Worm (Caenorhabditis elegans) whole organism, L1 larva: Measurements from ENCODE around the gene pfas-1.

Experiments
- C04F5.9 ChIP-seq: sonication (generic microtip); optimal IDR thresholded peaks from 2 replicates; lab custom pipeline; 2016; ENCODE audit warnings: missing genetic modification characterization, missing compliant biosample characterization
- C16A3.4 ChIP-seq: fragments of 150-350 bp; optimal IDR thresholded peaks from 2 replicates; lab custom pipeline; 2014; ENCODE audit warnings: missing biosample characterization, missing genetic modification characterization
- C34B4.2 ChIP-seq: sonication (generic microtip); optimal IDR thresholded peaks from 2 replicates; lab custom pipeline; 2017; ENCODE audit warnings: mild to moderate bottlenecking, missing genetic modification characterization, missing compliant biosample characterization
- Y116A8C.19 ChIP-seq: sonication (generic microtip); optimal IDR thresholded peaks from 2 replicates; lab custom pipeline; 2016; ENCODE audit warnings: missing compliant biosample characterization, missing genetic modification characterization, borderline replicate concordance
- aha-1 ChIP-seq: fragments of 150-350 bp; optimal IDR thresholded peaks from 2 replicates; lab custom pipeline; 2014; ENCODE audit warnings: missing biosample characterization, missing genetic modification characterization
- alr-1 ChIP-seq: fragments of 200-800 bp; sonication (Bioruptor generic); optimal IDR thresholded peaks from 2 replicates; lab custom pipeline; 2018; ENCODE audit warnings: borderline replicate concordance, mild to moderate bottlenecking, missing genetic modification characterization, missing compliant biosample characterization
- aly-2 ChIP-seq: fragments of 150-350 bp; optimal IDR thresholded peaks from 2 replicates; lab custom pipeline; 2014; ENCODE audit warnings: missing biosample characterization, missing genetic modification characterization
- ama-1 ChIP-seq: fragments of 150-350 bp; optimal IDR thresholded peaks from 2 replicates; lab custom pipeline; 2014
- blmp-1 ChIP-seq: fragments of 150-350 bp; optimal IDR thresholded peaks from 2 replicates; lab custom pipeline; 2014; ENCODE audit warnings: missing biosample characterization, missing genetic modification characterization
- ceh-63 ChIP-seq: fragments of 200-800 bp; sonication (Bioruptor generic); optimal IDR thresholded peaks from 2 replicates; lab custom pipeline; 2018; ENCODE audit warnings: mild to moderate bottlenecking, missing genetic modification characterization, missing compliant biosample characterization
- ceh-82 ChIP-seq, 3 experiments: fragments of 150-350 bp in 1 of 3; sonication (generic microtip) in 2 of 3; optimal IDR thresholded peaks; 2 replicates each; lab custom pipeline; 2014 to 2017; ENCODE audit warnings: missing biosample characterization in 3 of 3, missing genetic modification characterization in 3 of 3
- ceh-88 ChIP-seq: fragments of 200-800 bp; sonication (Bioruptor generic); IDR thresholded peaks from 2 replicates; pipeline ENCODE4 v1.3.6; 2022; ENCODE audit warnings: missing genetic modification characterization, missing compliant biosample characterization
- ceh-90 ChIP-seq: sonication (generic microtip); optimal IDR thresholded peaks from 2 replicates; lab custom pipeline; 2016; ENCODE audit warnings: missing genetic modification characterization, missing compliant biosample characterization
- ces-1 ChIP-seq: fragments of 150-350 bp; optimal IDR thresholded peaks from 2 replicates; lab custom pipeline; 2014; ENCODE audit warnings: missing biosample characterization, missing genetic modification reagents, missing genetic modification characterization
- dpl-1 ChIP-seq, 3 experiments: fragments of 150-350 bp in 2 of 3; sonication (generic microtip) in 1 of 3; optimal IDR thresholded peaks; 2 replicates each; lab custom pipeline; 2014 to 2017; ENCODE audit warnings: missing biosample characterization in 3 of 3, missing genetic modification characterization in 3 of 3, missing genetic modification reagents in 3 of 3
- egl-13 ChIP-seq: sonication (generic microtip); optimal IDR thresholded peaks from 2 replicates; lab custom pipeline; 2016; ENCODE audit warnings: missing genotype, missing genetic modification reagents, missing genetic modification characterization, missing compliant biosample characterization
- elt-2 ChIP-seq: sonication (generic microtip); optimal IDR thresholded peaks from 2 replicates; lab custom pipeline; 2016; ENCODE audit warnings: missing genetic modification characterization, mild to moderate bottlenecking, inconsistent platforms, missing compliant biosample characterization, missing genetic modification reagents
- elt-3 ChIP-seq, 6 experiments: fragments of 150-350 bp in 1 of 6; sonication (generic microtip); optimal IDR thresholded peaks; 2 replicates each; lab custom pipeline; 2017 to 2018; ENCODE audit warnings: missing biosample characterization in 6 of 6, missing genetic modification characterization in 6 of 6, inconsistent platforms in 1 of 6
- ets-5 ChIP-seq: fragments of 200-800 bp; sonication (Bioruptor generic); IDR thresholded peaks from 2 replicates; pipeline ENCODE4 v1.3.6; 2022; ENCODE audit warnings: missing genetic modification characterization, missing compliant biosample characterization
- fkh-10 ChIP-seq: sonication (generic microtip); optimal IDR thresholded peaks from 2 replicates; lab custom pipeline; 2017; ENCODE audit warnings: missing biosample characterization, missing genetic modification reagents, missing genetic modification characterization
- fkh-4 ChIP-seq: sonication (generic microtip); optimal IDR thresholded peaks from 2 replicates; lab custom pipeline; 2016; ENCODE audit warnings: missing compliant biosample characterization, missing genetic modification characterization, borderline replicate concordance
- fkh-8 ChIP-seq: sonication (generic microtip); optimal IDR thresholded peaks from 2 replicates; lab custom pipeline; 2016; ENCODE audit warnings: mild to moderate bottlenecking, missing genetic modification characterization, missing compliant biosample characterization
- grh-1 ChIP-seq: fragments of 200-800 bp; sonication (Bioruptor generic); IDR thresholded peaks from 2 replicates; pipeline ENCODE4 v1.3.6; 2022; ENCODE audit warnings: missing genetic modification reagents, missing genetic modification characterization, missing compliant biosample characterization
- hlh-17 ChIP-seq: fragments of 200-800 bp; sonication (Bioruptor generic); optimal IDR thresholded peaks from 2 replicates; lab custom pipeline; 2018; ENCODE audit warnings: missing genetic modification characterization, mild to moderate bottlenecking, missing compliant biosample characterization, moderate library complexity, borderline replicate concordance
- hpl-2 ChIP-seq: fragments of 150-350 bp; optimal IDR thresholded peaks from 2 replicates; lab custom pipeline; 2014; ENCODE audit warnings: missing biosample characterization, missing genetic modification reagents, missing genetic modification characterization
- isw-1 ChIP-seq: fragments of 200-800 bp; sonication (Bioruptor generic); IDR thresholded peaks from 2 replicates; pipeline ENCODE4 v1.3.6; 2022; ENCODE audit warnings: missing genetic modification characterization, missing compliant biosample characterization
- lin-13 ChIP-seq: fragments of 150-350 bp; optimal IDR thresholded peaks from 2 replicates; lab custom pipeline; 2014; ENCODE audit warnings: missing biosample characterization, missing genetic modification reagents, missing genetic modification characterization
- lin-15B ChIP-seq: fragments of 150-350 bp; sonication (generic microtip); optimal IDR thresholded peaks from 3 replicates; lab custom pipeline; 2014; ENCODE audit warnings: missing biosample characterization, missing genetic modification characterization
- lin-35 ChIP-seq, 2 experiments: fragments of 150-350 bp; optimal IDR thresholded peaks; 2 replicates each; lab custom pipeline; 2014; ENCODE audit warnings: missing biosample characterization in 2 of 2, missing genetic modification characterization in 2 of 2, missing genetic modification reagents in 2 of 2
- lir-3 ChIP-seq: sonication (generic microtip); optimal IDR thresholded peaks from 2 replicates; lab custom pipeline; 2016; ENCODE audit warnings: mild to moderate bottlenecking, missing genetic modification characterization, moderate library complexity, missing compliant biosample characterization; ENCODE audit not compliant: poor library complexity
- lsy-2 ChIP-seq, 2 experiments: fragments of 150-350 bp; optimal IDR thresholded peaks; 2 replicates each; lab custom pipeline; 2014; ENCODE audit warnings: missing biosample characterization in 2 of 2, missing genetic modification characterization in 2 of 2
- mab-9 ChIP-seq: fragments of 200-800 bp; sonication (Bioruptor generic); IDR thresholded peaks from 2 replicates; pipeline ENCODE4 v1.3.6; 2022; ENCODE audit warnings: missing genetic modification reagents, missing genetic modification characterization, missing compliant biosample characterization
- mef-2 ChIP-seq: fragments of 150-350 bp; optimal IDR thresholded peaks from 2 replicates; lab custom pipeline; 2014; ENCODE audit warnings: missing biosample characterization, missing genetic modification characterization
- mep-1 ChIP-seq: fragments of 150-350 bp; optimal IDR thresholded peaks from 2 replicates; lab custom pipeline; 2014; ENCODE audit warnings: missing biosample characterization, missing genetic modification characterization
- nhr-11 ChIP-seq: fragments of 150-350 bp; optimal IDR thresholded peaks from 2 replicates; lab custom pipeline; 2014; ENCODE audit warnings: missing biosample characterization, missing genetic modification characterization
- nhr-12 ChIP-seq: sonication (generic microtip); optimal IDR thresholded peaks from 2 replicates; lab custom pipeline; 2017; ENCODE audit warnings: missing biosample characterization, missing genetic modification characterization
- nhr-20 ChIP-seq: sonication (generic microtip); optimal IDR thresholded peaks from 2 replicates; lab custom pipeline; 2016; ENCODE audit warnings: mild to moderate bottlenecking, missing genetic modification characterization, missing compliant biosample characterization
- nhr-237 ChIP-seq: fragments of 150-350 bp; optimal IDR thresholded peaks from 2 replicates; lab custom pipeline; 2014; ENCODE audit warnings: missing biosample characterization, missing genetic modification characterization
- nhr-76 ChIP-seq: sonication (generic microtip); optimal IDR thresholded peaks from 2 replicates; lab custom pipeline; 2017; ENCODE audit warnings: missing biosample characterization, missing genetic modification characterization
- nhr-77 ChIP-seq: fragments of 150-350 bp; optimal IDR thresholded peaks from 2 replicates; lab custom pipeline; 2014; ENCODE audit warnings: missing biosample characterization, missing genetic modification characterization
- nhr-84 ChIP-seq: sonication (generic microtip); optimal IDR thresholded peaks from 2 replicates; lab custom pipeline; 2017; ENCODE audit warnings: missing biosample characterization, missing genetic modification characterization
- pqm-1 ChIP-seq: sonication (generic microtip); optimal IDR thresholded peaks from 3 replicates; lab custom pipeline; 2017; ENCODE audit warnings: missing biosample characterization, missing genetic modification characterization
- snpc-4 ChIP-seq: fragments of 150-350 bp; optimal IDR thresholded peaks from 2 replicates; lab custom pipeline; 2014; ENCODE audit warnings: missing biosample characterization, missing genetic modification characterization
- snu-23 ChIP-seq: sonication (generic microtip); optimal IDR thresholded peaks from 2 replicates; lab custom pipeline; 2016; ENCODE audit warnings: missing genetic modification characterization, missing compliant biosample characterization
- sox-4 ChIP-seq: sonication (generic microtip); optimal IDR thresholded peaks from 2 replicates; lab custom pipeline; 2016; ENCODE audit warnings: missing genetic modification characterization, missing compliant biosample characterization
- sptf-1 ChIP-seq: fragments of 150-350 bp; optimal IDR thresholded peaks from 2 replicates; lab custom pipeline; 2014; ENCODE audit warnings: missing biosample characterization, missing genetic modification characterization
- sup-37 ChIP-seq: fragments of 200-800 bp; sonication (Bioruptor generic); optimal IDR thresholded peaks from 2 replicates; lab custom pipeline; 2018; ENCODE audit warnings: mild to moderate bottlenecking, missing genetic modification characterization, missing compliant biosample characterization
- swsn-7 ChIP-seq: sonication (generic microtip); optimal IDR thresholded peaks from 2 replicates; lab custom pipeline; 2016; ENCODE audit warnings: missing genetic modification characterization, missing compliant biosample characterization
- tbx-2 ChIP-seq: sonication (generic microtip); optimal IDR thresholded peaks from 2 replicates; lab custom pipeline; 2016; ENCODE audit warnings: missing genetic modification characterization, missing compliant biosample characterization
- tlp-1 ChIP-seq: fragments of 150-350 bp; optimal IDR thresholded peaks from 2 replicates; lab custom pipeline; 2014; ENCODE audit warnings: missing biosample characterization, missing genetic modification characterization
- unc-62 ChIP-seq: fragments of 150-350 bp; optimal IDR thresholded peaks from 2 replicates; lab custom pipeline; 2014; ENCODE audit warnings: missing biosample characterization, missing genetic modification reagents, missing genetic modification characterization
- unc-86 ChIP-seq: sonication (generic microtip); optimal IDR thresholded peaks from 2 replicates; lab custom pipeline; 2016; ENCODE audit warnings: missing genetic modification characterization, missing compliant biosample characterization
- unc-98 ChIP-seq: fragments of 200-800 bp; sonication (Bioruptor generic); IDR thresholded peaks from 2 replicates; pipeline ENCODE4 v1.3.6; 2022; ENCODE audit warnings: missing genetic modification characterization, missing compliant biosample characterization
- vab-15 ChIP-seq: sonication (generic microtip); optimal IDR thresholded peaks from 2 replicates; lab custom pipeline; 2017; ENCODE audit warnings: missing genotype, mild to moderate bottlenecking, missing genetic modification characterization, missing compliant biosample characterization

The pfas-1 gene

DNA sequence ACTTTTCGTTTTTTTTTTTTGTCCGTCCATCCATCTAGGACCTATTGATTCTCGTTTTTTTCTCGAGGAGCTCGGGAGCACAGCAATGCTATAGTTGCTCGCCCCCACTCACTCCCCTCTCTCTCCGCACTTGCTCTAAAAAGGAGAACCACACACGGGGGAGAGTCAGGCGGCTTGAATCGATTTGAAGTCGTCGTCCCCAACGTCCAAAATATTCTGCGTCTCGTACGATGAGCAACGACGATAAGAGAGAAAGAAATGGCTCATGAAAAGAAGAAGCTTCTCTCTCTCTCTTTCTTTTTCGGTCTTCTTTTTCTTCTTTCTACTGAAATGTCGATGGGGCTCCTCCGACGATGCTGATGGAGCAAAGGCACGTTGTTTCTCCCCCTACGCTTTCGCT, 13.3 kb upstream of the pfas-1 start:
- no peak for TF ChIP-seq nhr-12 (tag; lab: Kevin White, UChicago)
- peak; percentile 64 for TF ChIP-seq unc-86 (tag; lab: Kevin White, UChicago)
- no peak for TF ChIP-seq hpl-2
- no peak for TF ChIP-seq lir-3 (tag; lab: Kevin White, UChicago)
- TF ChIP-seq unc-98 (GFP tag; lab: Robert Waterston, UW), result no peak
- no peak for TF ChIP-seq nhr-84 (tag; lab: Kevin White, UChicago)
- no peak for TF ChIP-seq mef-2 (tag; lab: Kevin White, UChicago)
- peak; percentile 62 for TF ChIP-seq tbx-2 (tag; lab: Kevin White, UChicago)
- TF ChIP-seq vab-15 (tag; lab: Kevin White, UChicago), result no peak
- no peak for TF ChIP-seq nhr-11 (tag; lab: Kevin White, UChicago)
- no peak for TF ChIP-seq sptf-1 (tag; lab: Kevin White, UChicago)
- TF ChIP-seq lin-15B (tag; lab: Kevin White, UChicago), result no peak
- TF ChIP-seq snpc-4 (tag; lab: Kevin White, UChicago), result no peak
- TF ChIP-seq sup-37 (GFP tag; lab: Kevin White, UChicago), result no peak
- no peak for TF ChIP-seq nhr-237
- peak in 1 of 2 experiments; percentile 53 for TF ChIP-seq lin-35 (GFP tag; optimal IDR thresholded peaks at IDR 0.05; lab: Kevin White, UChicago)
- TF ChIP-seq ceh-82 (tag; optimal IDR thresholded peaks at IDR 0.05; lab: Kevin White, UChicago), result peak; percentile 51 to 67 (median 53)
- no peak for TF ChIP-seq egl-13 (tag; lab: Kevin White, UChicago)
- TF ChIP-seq ama-1 (lab: Kevin White, UChicago), result no peak
- TF ChIP-seq grh-1 (GFP tag; lab: Robert Waterston, UW), result no peak
- TF ChIP-seq ces-1 (GFP tag; lab: Kevin White, UChicago), result no peak
- TF ChIP-seq isw-1, result peak; percentile 36
- TF ChIP-seq unc-62 (GFP tag; lab: Kevin White, UChicago), result no peak
- no peak for TF ChIP-seq pqm-1 (tag; lab: Kevin White, UChicago)
- no peak for TF ChIP-seq elt-3 (tag; optimal IDR thresholded peaks at IDR 0.05; lab: Kevin White, UChicago)
- TF ChIP-seq aly-2 (tag; lab: Kevin White, UChicago), result no peak
- no peak for TF ChIP-seq C04F5.9 (tag; lab: Kevin White, UChicago)
- no peak for TF ChIP-seq alr-1 (tag; lab: Kevin White, UChicago)
- TF ChIP-seq nhr-76, result no peak
- TF ChIP-seq C16A3.4 (tag; lab: Kevin White, UChicago), result no peak
- TF ChIP-seq tlp-1, result no peak
- TF ChIP-seq nhr-77 (tag; lab: Kevin White, UChicago), result no peak
- peak in 1 of 3 experiments; percentile 8 for TF ChIP-seq dpl-1 (GFP tag; optimal IDR thresholded peaks at IDR 0.05; lab: Kevin White, UChicago)
- TF ChIP-seq sox-4 (tag; lab: Kevin White, UChicago), result peak; percentile 12
- TF ChIP-seq ceh-88 (GFP tag; lab: Robert Waterston, UW), result no peak
- no peak for TF ChIP-seq ceh-90 (tag; lab: Kevin White, UChicago)
- no peak for TF ChIP-seq ets-5 (GFP tag; lab: Robert Waterston, UW)
- TF ChIP-seq elt-2, result no peak
- TF ChIP-seq swsn-7 (tag; lab: Kevin White, UChicago), result peak; percentile 53
- no peak for TF ChIP-seq C34B4.2 (tag; lab: Kevin White, UChicago)
- TF ChIP-seq fkh-8, result peak; percentile 76
- TF ChIP-seq mab-9 (GFP tag; lab: Robert Waterston, UW), result 0 out of 2 replicates have a peak, but pooled peaks have one; percentile 8
- no peak for TF ChIP-seq aha-1 (tag; lab: Kevin White, UChicago)
- no peak for TF ChIP-seq lin-13
- peak; percentile 25 for TF ChIP-seq ceh-63 (GFP tag; lab: Kevin White, UChicago)
- TF ChIP-seq hlh-17, result no peak
- TF ChIP-seq lsy-2 (tag; optimal IDR thresholded peaks at IDR 0.05; lab: Kevin White, UChicago), result peak in 1 of 2 experiments; percentile 65
- no peak for TF ChIP-seq nhr-20 (tag; lab: Kevin White, UChicago)
- peak; percentile 58 for TF ChIP-seq snu-23 (GFP tag; lab: Kevin White, UChicago)
- TF ChIP-seq Y116A8C.19 (tag; lab: Kevin White, UChicago), result no peak
- TF ChIP-seq fkh-10 (GFP tag; lab: Kevin White, UChicago), result peak; percentile 38
- no peak for TF ChIP-seq fkh-4 (tag; lab: Kevin White, UChicago)
- no peak for TF ChIP-seq blmp-1 (tag; lab: Kevin White, UChicago)
- peak; percentile 41 for TF ChIP-seq mep-1 (tag; lab: Kevin White, UChicago)
